Fruit fly (Drosophila melanogaster): ENCODE data around the gene fid.

DNA sequence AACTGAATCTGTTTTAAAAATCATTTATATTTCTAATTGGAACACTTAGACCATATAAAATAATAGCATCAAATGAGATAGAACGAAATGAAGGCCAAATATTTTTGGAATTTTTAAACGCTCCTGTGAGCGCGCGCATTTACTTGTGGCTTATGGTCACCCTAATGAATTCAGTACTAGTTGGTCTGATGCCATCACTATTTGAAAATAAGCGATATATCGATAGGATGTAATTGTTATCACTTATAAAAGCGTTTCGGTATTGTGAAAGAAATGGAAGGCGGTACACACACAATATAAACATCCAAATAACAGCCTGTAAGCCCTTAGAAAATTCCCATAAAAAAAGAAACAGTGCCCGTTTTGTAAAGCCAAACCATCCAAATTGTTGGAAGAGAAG lies 12.9 kb downstream of the fid start, which contains the start of gene Nf1:
- no peak for TF ChIP-seq Sox14 (GFP tag; optimal IDR thresholded peaks at IDR 0.05)
- TF ChIP-seq dsx (GFP tag; optimal IDR thresholded peaks at IDR 0.05; ENCODE audit: poor library complexity, severe bottlenecking), result no peak
- no peak for TF ChIP-seq Hr4 (GFP tag; optimal IDR thresholded peaks at IDR 0.05)
- no peak for TF ChIP-seq CG4318 (GFP tag; optimal IDR thresholded peaks at IDR 0.05)
- TF ChIP-seq Eip75B (GFP tag; optimal IDR thresholded peaks at IDR 0.05), result no peak
- no peak for TF ChIP-seq CG8319 (GFP tag; optimal IDR thresholded peaks at IDR 0.05)
- no peak for TF ChIP-seq Ets21C (GFP tag; optimal IDR thresholded peaks at IDR 0.05)
- no peak for TF ChIP-seq CG7368 (GFP tag; optimal IDR thresholded peaks at IDR 0.05)
- no peak for TF ChIP-seq CG6792 (GFP tag; optimal IDR thresholded peaks at IDR 0.05)
